Fruit fly (Drosophila melanogaster): Measurements from ENCODE around the gene NimB4.

Gene NimB4

DNA sequence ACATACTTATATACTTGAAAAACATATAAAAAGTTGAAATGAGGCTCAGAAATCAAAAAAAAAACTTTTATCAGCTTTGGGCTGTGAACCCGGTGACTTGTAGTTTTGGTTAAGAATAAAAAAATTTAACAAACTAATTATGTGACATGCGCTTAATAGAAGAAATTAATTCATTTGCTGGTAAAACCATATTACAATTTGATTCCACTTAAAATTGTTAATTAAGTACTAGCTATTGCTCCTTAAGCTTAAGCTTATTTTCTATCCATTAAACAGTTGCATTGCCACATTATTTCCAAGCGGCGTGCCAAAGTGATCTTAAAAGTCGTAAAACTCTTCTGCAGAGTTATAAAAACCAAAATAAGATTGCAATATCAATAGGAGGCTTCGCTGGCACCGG is 45.8 kb downstream of the NimB4 start:
- no peak for TF ChIP-seq ey (GFP tag; optimal IDR thresholded peaks at IDR 0.05)
- TF ChIP-seq woc (GFP tag; optimal IDR thresholded peaks at IDR 0.05), result peak; percentile 29
- no peak for TF ChIP-seq rgr (GFP tag; optimal IDR thresholded peaks at IDR 0.05)
- TF ChIP-seq lola (GFP tag; optimal IDR thresholded peaks at IDR 0.05), result no peak
- TF ChIP-seq psq (GFP tag; optimal IDR thresholded peaks at IDR 0.05), result no peak
- TF ChIP-seq Myc (optimal IDR thresholded peaks at IDR 0.05), result no peak
- no peak for TF ChIP-seq OdsH (GFP tag; optimal IDR thresholded peaks at IDR 0.05)
- TF ChIP-seq Jra (GFP tag; optimal IDR thresholded peaks at IDR 0.05), result no peak

DNA sequence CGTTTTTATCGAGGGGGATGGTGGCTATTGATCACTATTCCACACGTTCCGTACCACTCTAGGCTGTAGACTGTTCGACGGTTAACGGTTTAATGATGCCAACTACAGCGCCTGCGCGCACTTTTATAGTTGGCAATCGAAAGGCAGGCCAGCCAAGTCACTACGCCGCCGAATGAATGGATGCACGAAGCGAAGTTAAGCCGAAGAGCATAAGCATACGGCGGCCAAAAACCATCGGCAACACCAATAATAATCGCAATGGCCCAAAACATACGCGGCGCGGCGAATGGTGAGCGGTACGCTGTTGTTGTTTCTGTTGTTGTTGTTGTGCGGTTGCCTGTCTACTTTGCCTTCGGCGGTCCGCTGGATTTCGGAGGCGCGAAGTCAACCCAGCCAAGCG is 46.3 kb downstream of the NimB4 start, which contains the start of gene Vajk1:
Vajk1 (minus strand) TSS at position 101 of the 400 bp plus-strand sequence.
- TF ChIP-seq Sp1 (GFP tag; optimal IDR thresholded peaks at IDR 0.05) (no peak), N (GFP tag; optimal IDR thresholded peaks at IDR 0.05) (no peak), dmrt93B (GFP tag; optimal IDR thresholded peaks at IDR 0.05) (no peak), tai (GFP tag; optimal IDR thresholded peaks at IDR 0.05) (no peak), Abd-B (GFP tag; optimal IDR thresholded peaks at IDR 0.05) (no peak), Hnf4 (GFP tag; optimal IDR thresholded peaks at IDR 0.05) (no peak), GATAd (GFP tag; optimal IDR thresholded peaks at IDR 0.05) (no peak), Hr83 (GFP tag; optimal IDR thresholded peaks at IDR 0.05; ENCODE audit: poor library complexity, severe bottlenecking) (no peak), fru (GFP tag; optimal IDR thresholded peaks at IDR 0.05) (no peak), h (GFP tag; optimal IDR thresholded peaks at IDR 0.05) (no peak), CG32264 (GFP tag; optimal IDR thresholded peaks at IDR 0.05) (no peak), sv (GFP tag; optimal IDR thresholded peaks at IDR 0.05) (no peak), CrebA (GFP tag; optimal IDR thresholded peaks at IDR 0.05; ENCODE audit: borderline replicate concordance) (no peak)

Measured in whole organism, wandering third instar larva.